Worm (Caenorhabditis elegans) whole organism, young adult: Measurements from ENCODE around the gene Y46G5A.28.

Source experiments
- gei-17 ChIP-seq: fragments of 200-800 bp; sonication (Bioruptor generic); optimal IDR thresholded peaks from 2 replicates; lab custom pipeline; 2018; ENCODE audit warnings: mild to moderate bottlenecking, missing genetic modification characterization, missing compliant biosample characterization
- rcor-1 ChIP-seq: fragments of 200-800 bp; sonication (Bioruptor generic); IDR thresholded peaks from 2 replicates; pipeline ENCODE4 v1.3.6; 2022; ENCODE audit warnings: missing genetic modification reagents, missing genetic modification characterization, missing compliant biosample characterization
- ztf-18 ChIP-seq: sonication (generic microtip); optimal IDR thresholded peaks from 2 replicates; lab custom pipeline; 2016; ENCODE audit warnings: missing genotype, mild to moderate bottlenecking, missing genetic modification characterization, missing compliant biosample characterization

DNA sequence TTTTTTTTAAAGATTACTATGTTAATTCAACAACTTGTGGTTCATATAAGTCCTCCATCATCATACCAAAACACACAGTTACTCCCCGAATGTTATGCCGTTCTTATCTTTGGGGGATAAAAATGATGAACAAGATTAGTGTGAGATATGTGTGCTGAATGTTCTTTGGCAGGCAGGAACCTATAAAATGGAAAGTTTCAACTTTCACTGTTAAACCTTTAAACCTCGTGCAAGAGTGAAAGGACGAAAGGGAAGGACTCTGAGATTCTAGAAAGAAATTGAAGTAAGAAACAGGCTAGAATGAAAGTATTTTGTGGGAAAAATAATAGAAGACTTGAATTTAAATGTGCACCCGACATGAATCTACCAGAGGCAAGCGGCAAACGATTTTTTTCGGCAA is 30.2 kb upstream of the Y46G5A.28 start:
- TF ChIP-seq gei-17 (GFP tag; lab: Kevin White, UChicago) (no peak), ztf-18 (tag; lab: Kevin White, UChicago) (no peak), rcor-1 (GFP tag; lab: Robert Waterston, UW) (no peak)
